Worm (Caenorhabditis elegans): Measurements from ENCODE around the gene F41G3.18.

ce11 chrII:6752850-6753249 is 15.3 kb upstream of the F41G3.18 start, which contains the start of gene F41G3.21:
- TF ChIP-seq him-1 (tag; optimal IDR thresholded peaks at IDR 0.05), result no peak
- TF ChIP-seq dao-5 (tag; optimal IDR thresholded peaks at IDR 0.05), result no peak
